Fruit fly (Drosophila melanogaster): ENCODE data around the gene CG42833.

CG42833 gene

DNA sequence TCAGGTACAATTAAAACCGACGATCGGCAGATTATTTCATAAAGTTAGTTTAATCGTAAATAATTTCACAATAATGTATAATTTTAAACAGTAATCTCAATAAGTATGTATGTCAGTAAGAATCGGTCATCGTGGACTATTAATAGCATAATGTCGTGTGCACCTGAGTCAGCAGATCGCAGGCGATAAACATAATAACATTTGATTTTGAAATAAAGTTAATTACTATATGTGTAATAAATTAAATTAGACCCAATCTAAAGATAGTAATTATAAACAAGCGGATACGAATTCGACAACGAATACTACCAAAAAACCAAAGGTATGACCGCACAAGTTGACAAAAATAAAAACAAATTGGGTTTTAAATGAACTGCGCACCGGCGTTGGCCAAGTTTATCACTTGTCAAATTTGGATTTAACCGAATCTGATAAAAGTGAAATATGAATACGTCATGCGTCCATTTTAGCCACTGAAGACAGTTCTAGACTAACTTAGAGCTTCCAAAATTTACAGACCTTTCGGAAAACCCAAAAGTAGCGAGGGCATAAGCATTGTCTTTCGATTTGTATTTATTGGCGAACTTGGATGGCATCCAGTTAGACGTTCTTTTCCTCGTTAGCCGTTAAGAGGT, 7.2 kb downstream of the CG42833 start, which contains the start of gene CG6996:
CG6996 (plus strand) TSS at position 585 of the 635 bp plus-strand sequence.
- TF ChIP-seq CG10348 (GFP tag; IDR thresholded peaks at IDR 0.05) = no peak
- TF ChIP-seq Pif1B (GFP tag; optimal IDR thresholded peaks at IDR 0.05) = no peak
- TF ChIP-seq CG13204 (GFP tag; optimal IDR thresholded peaks at IDR 0.05) = no peak
- no peak for TF ChIP-seq Pif1A (GFP tag; optimal IDR thresholded peaks at IDR 0.05)
- no peak for TF ChIP-seq Snoo (tag; optimal IDR thresholded peaks at IDR 0.05)
- TF ChIP-seq CG9948 (tag; optimal IDR thresholded peaks at IDR 0.05) = no peak

DNA sequence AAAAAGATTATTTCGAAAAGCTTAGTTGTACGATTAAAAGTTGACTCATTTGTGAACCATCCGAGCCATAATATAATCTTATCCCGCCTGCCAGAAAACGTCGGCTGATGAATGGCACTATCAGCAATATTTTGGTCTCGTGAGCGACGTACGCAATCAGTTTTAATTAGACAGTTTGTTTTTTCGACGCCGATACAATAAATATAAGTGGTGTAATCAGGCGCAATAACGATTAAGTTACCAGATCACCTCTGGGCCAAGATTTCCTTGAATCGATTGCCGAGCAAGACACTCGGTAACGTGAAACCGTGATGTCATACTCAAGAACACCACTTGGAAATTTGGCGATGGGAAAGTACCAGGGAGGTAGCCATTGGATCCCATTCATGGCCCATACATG, 9.2 kb downstream of the CG42833 start:
- no peak for TF ChIP-seq fd96Ca (GFP tag; IDR thresholded peaks at IDR 0.05)

DNA sequence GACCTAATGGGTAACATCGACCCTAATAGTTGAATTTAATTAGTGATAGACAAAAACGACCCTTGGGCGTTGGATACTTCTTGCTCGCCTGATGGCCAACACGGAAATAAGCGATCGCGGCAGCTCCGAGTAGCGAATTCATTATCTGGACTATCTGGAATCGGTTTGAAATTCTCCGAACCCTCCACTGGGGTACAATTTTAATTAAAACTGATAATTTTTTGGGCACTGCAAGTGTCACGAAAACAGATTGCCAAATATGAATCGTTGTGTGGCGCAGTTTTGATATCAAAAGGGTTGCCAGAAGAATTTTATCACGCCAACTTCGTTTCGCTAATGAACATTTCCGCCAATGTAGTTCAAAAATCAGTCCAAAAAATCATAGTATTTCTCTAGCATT, 10.0 kb downstream of the CG42833 start:
- TF ChIP-seq D1 (tag; optimal IDR thresholded peaks at IDR 0.05) (no peak), CG9948 (tag; optimal IDR thresholded peaks at IDR 0.05) (no peak), CG12605 (GFP tag; IDR thresholded peaks at IDR 0.05) (no peak), CG32121 (GFP tag; IDR thresholded peaks at IDR 0.05) (no peak), Snoo (tag; optimal IDR thresholded peaks at IDR 0.05) (no peak), CG17806 (tag; optimal IDR thresholded peaks at IDR 0.05) (no peak), Pif1B (GFP tag; optimal IDR thresholded peaks at IDR 0.05) (no peak), CG14655 (GFP tag; optimal IDR thresholded peaks at IDR 0.05) (no peak), CG13204 (GFP tag; optimal IDR thresholded peaks at IDR 0.05) (no peak), Pif1A (GFP tag; optimal IDR thresholded peaks at IDR 0.05) (no peak), CG10348 (GFP tag; IDR thresholded peaks at IDR 0.05) (no peak), CG8301 (tag; optimal IDR thresholded peaks at IDR 0.05) (no peak), Ets98B (GFP tag; IDR thresholded peaks at IDR 0.05) (no peak), fd96Ca (GFP tag; IDR thresholded peaks at IDR 0.05) (no peak), CG15710 (tag; optimal IDR thresholded peaks at IDR 0.05) (no peak), rn (GFP tag; IDR thresholded peaks at IDR 0.05) (no peak), CG8159 (tag; optimal IDR thresholded peaks at IDR 0.05) (no peak)

DNA sequence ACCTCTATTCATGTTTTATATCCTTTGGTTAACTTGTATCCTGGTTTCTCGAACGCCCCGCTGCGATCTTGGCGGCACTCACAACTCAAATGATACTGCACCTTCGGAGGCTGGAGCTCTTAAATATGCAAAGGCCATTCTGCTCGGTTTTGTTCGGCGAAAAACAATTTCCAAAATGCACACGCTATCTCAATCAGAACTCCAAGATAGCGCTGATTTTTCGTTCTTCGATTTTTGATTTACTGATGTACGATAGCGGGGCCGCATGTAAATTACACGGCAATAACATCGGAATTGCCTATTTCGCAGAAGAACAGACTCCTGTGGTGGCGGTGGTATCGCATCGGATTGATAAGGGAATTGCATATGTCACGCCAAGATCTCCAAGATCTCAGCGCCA, 12.1 kb downstream of the CG42833 start, which contains the start of gene CG7017:
CG7017 (minus strand) TSS at position 101 of the 400 bp plus-strand sequence.
- TF ChIP-seq rn (GFP tag; IDR thresholded peaks at IDR 0.05) = no peak
- no peak for TF ChIP-seq CG17806 (tag; optimal IDR thresholded peaks at IDR 0.05)

DNA sequence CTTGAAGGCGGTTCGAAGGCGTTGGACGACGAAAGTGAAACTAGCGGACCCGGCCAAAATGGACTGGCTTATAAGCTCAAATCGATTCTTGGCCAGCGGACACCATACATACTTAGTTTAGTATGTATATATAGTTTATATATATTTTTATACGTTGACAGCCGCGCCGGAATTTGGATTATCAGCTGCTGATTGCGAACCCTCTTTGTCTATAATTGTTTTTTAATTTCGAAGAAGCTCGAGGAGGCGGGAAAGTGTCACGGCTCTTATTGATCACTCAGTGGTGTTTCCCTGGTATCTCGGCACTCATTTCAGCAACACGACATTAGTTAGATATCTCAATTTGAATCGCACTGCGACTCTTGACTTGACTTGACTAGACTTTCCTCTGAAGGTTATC, 20.5 kb downstream of the CG42833 start, which contains the start of gene CG6933:
CG6933 (minus strand) TSS at position 47 of the 400 bp plus-strand sequence.
- TF ChIP-seq CG12605 (GFP tag; IDR thresholded peaks at IDR 0.05) (no peak), gl (tag; optimal IDR thresholded peaks at IDR 0.05) (no peak), CG34367 (tag; optimal IDR thresholded peaks at IDR 0.05) (no peak), CG4496 (GFP tag; IDR thresholded peaks at IDR 0.05) (no peak), CG8301 (tag; optimal IDR thresholded peaks at IDR 0.05) (no peak), EcR (GFP tag; optimal IDR thresholded peaks at IDR 0.05) (no peak), Pif1A (GFP tag; optimal IDR thresholded peaks at IDR 0.05) (no peak), D1 (tag; optimal IDR thresholded peaks at IDR 0.05) (no peak), Snoo (tag; optimal IDR thresholded peaks at IDR 0.05) (no peak), CG13204 (GFP tag; optimal IDR thresholded peaks at IDR 0.05) (no peak), CG15710 (tag; optimal IDR thresholded peaks at IDR 0.05) (no peak)

DNA sequence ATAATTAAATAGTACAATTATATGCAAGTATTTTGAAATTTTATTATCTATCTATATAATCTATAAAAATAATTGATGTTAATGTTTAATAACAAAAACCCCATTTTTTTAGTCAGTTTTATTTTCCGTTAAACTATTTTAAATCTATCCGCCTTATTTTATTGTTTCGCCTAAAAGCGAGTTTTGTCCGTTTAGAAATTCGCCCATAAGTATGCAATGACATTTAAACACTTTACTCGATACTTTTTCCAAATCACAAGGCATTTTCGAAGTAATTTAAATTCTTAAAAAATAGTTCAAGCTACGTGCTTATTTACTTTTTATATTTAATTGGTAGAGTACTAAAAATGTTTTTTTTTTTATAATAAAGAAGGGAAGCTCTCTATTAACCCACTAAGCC, 21.0 kb downstream of the CG42833 start:
- no peak for TF ChIP-seq CG34367 (tag; optimal IDR thresholded peaks at IDR 0.05)
- TF ChIP-seq D1 (tag; optimal IDR thresholded peaks at IDR 0.05) = peak; percentile 83

DNA sequence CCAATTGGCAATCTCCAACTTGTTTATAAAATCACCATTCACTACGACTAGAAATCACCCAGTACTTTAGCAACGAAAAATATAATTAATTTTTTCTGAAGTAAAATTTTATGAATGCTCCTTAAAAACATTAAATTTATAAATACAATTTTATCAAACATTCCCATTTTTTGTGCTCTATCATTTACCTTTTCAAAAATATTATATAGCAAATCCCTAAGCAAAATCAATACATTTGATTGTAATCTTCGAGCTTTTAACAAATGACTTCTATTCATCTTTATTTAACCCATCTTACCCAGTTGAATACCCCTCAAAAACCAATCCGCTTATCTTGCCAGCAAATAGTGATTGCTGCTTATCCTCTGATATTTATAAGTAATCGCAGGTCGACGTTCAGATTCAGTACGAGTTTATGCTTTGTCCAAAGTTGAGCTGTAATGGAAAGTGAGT, 21.5 kb downstream of the CG42833 start, which contains the start of gene CG17145:
CG17145 (plus strand) TSS at position 403 of the 453 bp plus-strand sequence.
- no peak for TF ChIP-seq CG10348 (GFP tag; IDR thresholded peaks at IDR 0.05)
- TF ChIP-seq CG34367 (tag; optimal IDR thresholded peaks at IDR 0.05) = no peak
- TF ChIP-seq EcR (GFP tag; optimal IDR thresholded peaks at IDR 0.05) = no peak
- TF ChIP-seq CG13204 (GFP tag; optimal IDR thresholded peaks at IDR 0.05) = no peak
- no peak for TF ChIP-seq CG17806 (tag; optimal IDR thresholded peaks at IDR 0.05)
- TF ChIP-seq CG8301 (tag; optimal IDR thresholded peaks at IDR 0.05) = no peak
- TF ChIP-seq D1 (tag; optimal IDR thresholded peaks at IDR 0.05) = no peak
- TF ChIP-seq CG8159 (tag; optimal IDR thresholded peaks at IDR 0.05) = no peak
- TF ChIP-seq Pif1A (GFP tag; optimal IDR thresholded peaks at IDR 0.05) = no peak
- TF ChIP-seq fd96Ca (GFP tag; IDR thresholded peaks at IDR 0.05) = no peak
- TF ChIP-seq Pif1B (GFP tag; optimal IDR thresholded peaks at IDR 0.05) = no peak

DNA sequence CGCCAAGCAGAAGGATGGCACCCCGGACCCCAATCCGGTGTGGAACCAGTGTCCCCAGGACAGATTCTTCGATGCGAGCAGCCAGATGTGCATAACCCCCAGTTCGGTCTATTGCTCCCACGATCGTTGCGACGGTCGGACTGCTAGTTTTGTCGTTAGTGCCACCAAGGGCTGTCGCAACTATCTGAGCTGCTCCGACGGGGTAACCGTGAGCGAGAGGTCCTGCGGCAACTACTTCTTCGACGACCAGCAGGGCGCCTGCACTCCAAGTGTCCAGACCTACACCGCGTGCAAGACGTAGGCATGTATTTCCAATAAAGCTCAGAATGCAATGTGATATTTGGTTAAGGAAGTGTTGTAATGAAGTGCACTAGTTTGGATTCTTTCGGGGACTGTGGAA, 22.7 kb downstream of the CG42833 start:
- no peak for TF ChIP-seq D1 (tag; optimal IDR thresholded peaks at IDR 0.05)
- TF ChIP-seq CG8301 (tag; optimal IDR thresholded peaks at IDR 0.05) = no peak
- no peak for TF ChIP-seq fd96Ca (GFP tag; IDR thresholded peaks at IDR 0.05)
- no peak for TF ChIP-seq Ets98B (GFP tag; IDR thresholded peaks at IDR 0.05)
- TF ChIP-seq EcR (GFP tag; optimal IDR thresholded peaks at IDR 0.05) = no peak
- TF ChIP-seq CG8159 (tag; optimal IDR thresholded peaks at IDR 0.05) = no peak
- no peak for TF ChIP-seq rn (GFP tag; IDR thresholded peaks at IDR 0.05)
- TF ChIP-seq Pif1B (GFP tag; optimal IDR thresholded peaks at IDR 0.05) = no peak
- no peak for TF ChIP-seq CG12605 (GFP tag; IDR thresholded peaks at IDR 0.05)
- TF ChIP-seq CG32121 (GFP tag; IDR thresholded peaks at IDR 0.05) = no peak
- no peak for TF ChIP-seq CG14655 (GFP tag; optimal IDR thresholded peaks at IDR 0.05)
- no peak for TF ChIP-seq CG34367 (tag; optimal IDR thresholded peaks at IDR 0.05)
- TF ChIP-seq CG9948 (tag; optimal IDR thresholded peaks at IDR 0.05) = no peak
- TF ChIP-seq Snoo (tag; optimal IDR thresholded peaks at IDR 0.05) = no peak
- TF ChIP-seq CG17806 (tag; optimal IDR thresholded peaks at IDR 0.05) = no peak
